Worm (Caenorhabditis elegans) whole organism, young adult: ENCODE data around the gene nlp-59.

Experiments used
- B0019.2 ChIP-seq: fragments of 200-800 bp; sonication (Bioruptor generic); conservative IDR thresholded peaks from 2 replicates; pipeline ENCODE4 v1.3.6; 2022; ENCODE audit warnings: missing genetic modification reagents, missing genetic modification characterization, missing compliant biosample characterization
- B0261.1 ChIP-seq: sonication (generic microtip); optimal IDR thresholded peaks from 2 replicates; lab custom pipeline; 2016; ENCODE audit warnings: mild to moderate bottlenecking, missing genetic modification characterization, moderate library complexity, missing compliant biosample characterization
- B0336.3 ChIP-seq: fragments of 200-800 bp; sonication (Bioruptor generic); IDR thresholded peaks from 2 replicates; pipeline ENCODE4 v1.3.6; 2022; ENCODE audit warnings: missing genetic modification characterization, missing compliant biosample characterization
- C17E4.6 ChIP-seq: fragments of 200-800 bp; sonication (Bioruptor generic); IDR thresholded peaks from 2 replicates; pipeline ENCODE4 v1.3.6; 2022; ENCODE audit warnings: missing genetic modification reagents, missing genetic modification characterization, missing compliant biosample characterization
- F39B2.1 ChIP-seq: fragments of 200-800 bp; sonication (Bioruptor generic); IDR thresholded peaks from 2 replicates; pipeline ENCODE4 v1.3.6; 2022; ENCODE audit warnings: missing genetic modification reagents, missing genetic modification characterization, missing compliant biosample characterization
- F55B11.4 ChIP-seq: sonication (generic microtip); optimal IDR thresholded peaks from 2 replicates; lab custom pipeline; 2016; ENCODE audit warnings: missing compliant biosample characterization, missing genetic modification characterization, borderline replicate concordance; ENCODE audit not compliant: insufficient read depth
- F57A8.1 ChIP-seq: fragments of 200-800 bp; sonication (Bioruptor generic); optimal IDR thresholded peaks from 2 replicates; lab custom pipeline; 2018; ENCODE audit warnings: mild to moderate bottlenecking, missing genetic modification characterization, moderate library complexity, missing compliant biosample characterization
- K11D2.4 ChIP-seq: fragments of 200-800 bp; sonication (Bioruptor generic); IDR thresholded peaks from 2 replicates; pipeline ENCODE4 v1.3.6; 2022; ENCODE audit warnings: missing genetic modification reagents, missing genetic modification characterization, missing compliant biosample characterization
- Y53F4B.3 ChIP-seq: fragments of 200-800 bp; sonication (Bioruptor generic); IDR thresholded peaks from 2 replicates; pipeline ENCODE4 v1.3.6; 2022; ENCODE audit warnings: missing genetic modification reagents, missing genetic modification characterization, missing compliant biosample characterization
- Y53G8AR.9 ChIP-seq: fragments of 200-800 bp; sonication (Bioruptor generic); conservative IDR thresholded peaks from 2 replicates; pipeline ENCODE4 v1.3.6; 2022; ENCODE audit warnings: missing genetic modification reagents, missing genetic modification characterization, missing compliant biosample characterization
- Y56A3A.18 ChIP-seq: fragments of 200-800 bp; sonication (Bioruptor generic); IDR thresholded peaks from 2 replicates; pipeline ENCODE4 v1.3.6; 2022; ENCODE audit warnings: missing genetic modification reagents, missing genetic modification characterization, missing compliant biosample characterization
- Y67H2A.10 ChIP-seq: fragments of 200-800 bp; sonication (Bioruptor generic); conservative IDR thresholded peaks from 2 replicates; pipeline ENCODE4 v1.3.6; 2022; ENCODE audit warnings: missing genetic modification reagents, missing genetic modification characterization, missing compliant biosample characterization
- Y79H2A.3 ChIP-seq: fragments of 200-800 bp; sonication (Bioruptor generic); conservative IDR thresholded peaks from 2 replicates; pipeline ENCODE4 v1.3.6; 2022; ENCODE audit warnings: missing genetic modification reagents, missing genetic modification characterization, missing compliant biosample characterization
- akir-1 ChIP-seq: fragments of 200-800 bp; sonication (Bioruptor generic); optimal IDR thresholded peaks from 2 replicates; lab custom pipeline; 2018; ENCODE audit warnings: mild to moderate bottlenecking, missing genetic modification characterization, moderate library complexity, missing compliant biosample characterization
- aptf-2 ChIP-seq: fragments of 200-800 bp; sonication (Bioruptor generic); conservative IDR thresholded peaks from 2 replicates; pipeline ENCODE4 v1.3.6; 2022; ENCODE audit warnings: missing genetic modification reagents, missing genetic modification characterization, missing compliant biosample characterization
- atf-7 ChIP-seq: sonication (generic microtip); optimal IDR thresholded peaks from 2 replicates; lab custom pipeline; 2017; ENCODE audit warnings: mild to moderate bottlenecking, missing genetic modification characterization, missing compliant biosample characterization
- ccch-3 ChIP-seq: fragments of 200-800 bp; sonication (Bioruptor generic); optimal IDR thresholded peaks from 2 replicates; lab custom pipeline; 2018; ENCODE audit warnings: mild to moderate bottlenecking, missing genetic modification characterization, missing compliant biosample characterization
- cebp-1 ChIP-seq, 2 experiments: fragments of 200-800 bp in 1 of 2; sonication (Bioruptor generic) in 1 of 2; sonication (generic microtip) in 1 of 2; IDR thresholded peaks in 1 of 2; optimal IDR thresholded peaks in 1 of 2; 2 replicates each; pipeline versions ENCODE4 v1.3.6 to Lab custom; 2017 to 2022; ENCODE audit warnings: missing compliant biosample characterization in 2 of 2, missing genetic modification characterization in 2 of 2, mild to moderate bottlenecking in 1 of 2, missing genetic modification reagents in 1 of 2, moderate library complexity in 1 of 2
- ceh-100 ChIP-seq: fragments of 200-800 bp; sonication (Bioruptor generic); IDR thresholded peaks from 2 replicates; pipeline ENCODE4 v1.3.6; 2022; ENCODE audit warnings: missing genetic modification reagents, missing genetic modification characterization, missing compliant biosample characterization
- ceh-40 ChIP-seq: fragments of 200-800 bp; sonication (Bioruptor generic); IDR thresholded peaks from 2 replicates; pipeline ENCODE4 v1.3.6; 2022; ENCODE audit warnings: missing genetic modification characterization, missing compliant biosample characterization
- dox-1 ChIP-seq: fragments of 200-800 bp; sonication (Bioruptor generic); IDR thresholded peaks from 2 replicates; pipeline ENCODE4 v1.3.6; 2022; ENCODE audit warnings: missing genetic modification reagents, missing genetic modification characterization, missing compliant biosample characterization
- egl-44 ChIP-seq: fragments of 200-800 bp; sonication (Bioruptor generic); IDR thresholded peaks from 2 replicates; pipeline ENCODE4 v1.3.6; 2022; ENCODE audit warnings: missing genetic modification reagents, missing genetic modification characterization, missing compliant biosample characterization
- fkh-3 ChIP-seq: sonication (generic microtip); optimal IDR thresholded peaks from 2 replicates; lab custom pipeline; 2016; ENCODE audit warnings: mild to moderate bottlenecking, missing genetic modification characterization, missing compliant biosample characterization
- him-1 ChIP-seq: sonication (generic microtip); optimal IDR thresholded peaks from 2 replicates; lab custom pipeline; 2016; ENCODE audit warnings: missing genotype, missing genetic modification reagents, missing genetic modification characterization, missing compliant biosample characterization
- hlh-26 ChIP-seq: fragments of 200-800 bp; sonication (Bioruptor generic); conservative IDR thresholded peaks from 2 replicates; pipeline ENCODE4 v1.3.6; 2022; ENCODE audit warnings: missing genetic modification reagents, missing genetic modification characterization, missing compliant biosample characterization
- hmg-1.2 ChIP-seq: fragments of 200-800 bp; sonication (Bioruptor generic); IDR thresholded peaks from 2 replicates; pipeline ENCODE4 v1.3.6; 2022; ENCODE audit warnings: missing genetic modification reagents, missing genetic modification characterization, missing compliant biosample characterization
- hmg-20 ChIP-seq: fragments of 200-800 bp; sonication (Bioruptor generic); IDR thresholded peaks from 2 replicates; pipeline ENCODE4 v1.3.6; 2022; ENCODE audit warnings: missing genetic modification reagents, missing genetic modification characterization, missing compliant biosample characterization
- lsl-1 ChIP-seq: fragments of 200-800 bp; sonication (Bioruptor generic); optimal IDR thresholded peaks from 2 replicates; lab custom pipeline; 2018; ENCODE audit warnings: mild to moderate bottlenecking, missing genetic modification characterization, moderate library complexity, missing compliant biosample characterization
- madf-6 ChIP-seq: fragments of 200-800 bp; sonication (Bioruptor generic); IDR thresholded peaks from 2 replicates; pipeline ENCODE4 v1.3.6; 2022; ENCODE audit warnings: missing genetic modification reagents, missing genetic modification characterization, missing compliant biosample characterization
- mes-4 ChIP-seq: sonication (generic microtip); optimal IDR thresholded peaks from 2 replicates; lab custom pipeline; 2016; ENCODE audit warnings: missing genotype, missing genetic modification characterization, missing compliant biosample characterization
- nfya-2 ChIP-seq: fragments of 200-800 bp; sonication (Bioruptor generic); IDR thresholded peaks from 2 replicates; pipeline ENCODE4 v1.3.6; 2022; ENCODE audit warnings: missing genetic modification reagents, missing genetic modification characterization, missing compliant biosample characterization
- nfyb-1 ChIP-seq: fragments of 200-800 bp; sonication (Bioruptor generic); IDR thresholded peaks from 2 replicates; pipeline ENCODE4 v1.3.6; 2022; ENCODE audit warnings: missing genetic modification reagents, missing genetic modification characterization, missing compliant biosample characterization
- nhr-80 ChIP-seq: sonication (generic microtip); optimal IDR thresholded peaks from 2 replicates; lab custom pipeline; 2016; ENCODE audit warnings: missing genetic modification characterization, missing compliant biosample characterization
- pbrm-1 ChIP-seq: fragments of 200-800 bp; sonication (Bioruptor generic); IDR thresholded peaks from 2 replicates; pipeline ENCODE4 v1.3.6; 2022; ENCODE audit warnings: missing genetic modification reagents, missing genetic modification characterization, missing compliant biosample characterization
- repo-1 ChIP-seq: sonication (generic microtip); optimal IDR thresholded peaks from 2 replicates; lab custom pipeline; 2017; ENCODE audit warnings: mild to moderate bottlenecking, missing genetic modification characterization, missing compliant biosample characterization
- rpc-1 ChIP-seq, 2 experiments: fragments of 150-350 bp in 1 of 2; sonication (generic microtip) in 1 of 2; optimal IDR thresholded peaks; 2 replicates each; lab custom pipeline; 2014 to 2018; ENCODE audit warnings: missing biosample characterization in 1 of 2, missing genetic modification characterization in 1 of 2, missing genetic modification reagents in 1 of 2, missing genotype in 1 of 2
- snpc-1.3 ChIP-seq: sonication (generic microtip); optimal IDR thresholded peaks from 2 replicates; lab custom pipeline; 2017; ENCODE audit warnings: missing genetic modification characterization, mild to moderate bottlenecking, missing compliant biosample characterization, antibody characterized with exemption, moderate library complexity, missing genotype, missing genetic modification reagents; ENCODE audit not compliant: insufficient read depth
- sptf-2 ChIP-seq: fragments of 200-800 bp; sonication (Bioruptor generic); optimal IDR thresholded peaks from 2 replicates; lab custom pipeline; 2018; ENCODE audit warnings: mild to moderate bottlenecking, missing genetic modification characterization, missing compliant biosample characterization
- tbp1 ChIP-seq: fragments of 200-800 bp; sonication (Bioruptor generic); optimal IDR thresholded peaks from 2 replicates; lab custom pipeline; 2018; ENCODE audit warnings: mild to moderate bottlenecking, missing genetic modification characterization, missing compliant biosample characterization
- zfh-2 ChIP-seq: fragments of 200-800 bp; sonication (Bioruptor generic); conservative IDR thresholded peaks from 2 replicates; pipeline ENCODE4 v1.3.6; 2022; ENCODE audit warnings: missing genetic modification reagents, missing genetic modification characterization, missing compliant biosample characterization
- zim-3 ChIP-seq: sonication (generic microtip); optimal IDR thresholded peaks from 2 replicates; lab custom pipeline; 2017; ENCODE audit warnings: mild to moderate bottlenecking, missing genetic modification characterization, moderate library complexity, missing compliant biosample characterization
- ztf-18 ChIP-seq: sonication (generic microtip); optimal IDR thresholded peaks from 2 replicates; lab custom pipeline; 2016; ENCODE audit warnings: missing genotype, mild to moderate bottlenecking, missing genetic modification characterization, missing compliant biosample characterization
- ztf-22 ChIP-seq: fragments of 200-800 bp; sonication (Bioruptor generic); optimal IDR thresholded peaks from 2 replicates; lab custom pipeline; 2018; ENCODE audit warnings: mild to moderate bottlenecking, missing genetic modification characterization, moderate library complexity, missing compliant biosample characterization
- ztf-28 ChIP-seq: fragments of 200-800 bp; sonication (Bioruptor generic); IDR thresholded peaks from 2 replicates; pipeline ENCODE4 v1.3.6; 2022; ENCODE audit warnings: missing genetic modification reagents, missing genetic modification characterization, missing compliant biosample characterization

nlp-59 gene

DNA sequence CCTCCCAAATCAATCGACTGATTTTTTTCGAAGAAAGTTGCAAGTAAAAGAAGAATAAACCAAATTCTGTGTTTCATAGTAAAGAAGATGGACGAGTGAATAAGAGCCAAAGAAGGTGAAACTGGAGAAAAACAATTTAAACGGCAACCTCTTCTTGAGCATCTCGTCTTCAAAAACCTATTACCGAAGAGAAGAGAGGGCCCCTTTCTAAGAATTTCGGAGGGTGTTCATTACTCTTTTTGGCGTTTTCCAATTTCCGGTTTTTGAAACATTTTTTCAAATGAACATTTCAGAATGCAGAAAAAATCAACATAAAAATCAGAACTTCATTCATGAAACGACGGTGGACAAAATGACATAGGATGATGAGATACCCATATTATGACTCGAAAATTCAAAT, 40.3 kb downstream of the nlp-59 start, which contains the start of gene nmr-2:
TSS of gene nmr-2 (minus strand) at position 101 of the 400 bp plus-strand sequence.
- TF ChIP-seq pbrm-1 (GFP tag; lab: Robert Waterston, UW) (no peak), Y53G8AR.9 (no peak), hmg-1.2 (GFP tag; lab: Robert Waterston, UW) (no peak), hlh-26 (no peak), sptf-2 (GFP tag; lab: Kevin White, UChicago) (no peak), ceh-100 (GFP tag; lab: Robert Waterston, UW) (no peak), akir-1 (no peak), Y56A3A.18 (GFP tag; lab: Robert Waterston, UW) (no peak), mes-4 (tag; lab: Kevin White, UChicago) (no peak), fkh-3 (no peak), F55B11.4 (tag; lab: Kevin White, UChicago) (no peak), aptf-2 (GFP tag; lab: Robert Waterston, UW) (no peak), F57A8.1 (GFP tag; lab: Kevin White, UChicago) (no peak), atf-7 (no peak)

DNA sequence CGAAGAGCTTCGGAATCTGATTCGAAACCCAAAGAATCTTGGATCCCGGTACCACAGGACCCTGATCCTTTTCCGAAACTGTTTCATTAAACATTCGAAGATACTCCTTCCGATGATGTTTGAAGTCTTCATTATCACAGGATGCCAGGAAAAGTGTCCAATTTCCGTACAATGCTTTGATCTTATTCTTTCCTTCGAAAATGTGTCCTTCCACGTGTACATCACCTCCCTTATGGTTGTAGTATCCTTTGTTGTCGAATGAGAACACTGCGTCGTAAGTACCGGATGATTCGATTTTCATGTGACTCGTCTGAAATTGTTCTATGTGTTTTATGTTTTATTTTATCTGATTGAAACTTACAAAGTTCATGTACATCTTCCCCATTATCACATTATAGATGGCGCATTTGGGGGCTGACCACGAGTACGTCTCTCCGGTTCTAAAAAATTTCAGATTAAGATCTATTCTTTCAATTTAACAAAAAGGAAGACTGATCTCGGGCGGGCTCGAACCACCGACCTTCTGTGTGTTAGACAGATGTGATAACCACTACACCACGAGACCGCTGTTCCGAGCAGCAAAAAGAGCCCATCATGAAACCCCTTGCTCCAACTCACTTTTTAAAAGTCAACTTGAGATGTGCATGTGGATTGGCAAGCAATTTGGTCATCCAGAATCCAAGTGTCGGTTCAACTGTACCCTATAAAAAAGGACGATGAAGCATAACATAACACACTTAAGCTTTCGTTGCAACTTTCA, 41.5 kb downstream of the nlp-59 start:
- no peak for TF ChIP-seq nfya-2
- TF ChIP-seq cebp-1 (GFP tag; IDR thresholded peaks at IDR 0.05; lab: Robert Waterston, UW), result no peak
- TF ChIP-seq cebp-1 (tag; optimal IDR thresholded peaks at IDR 0.05; lab: Kevin White, UChicago), result peak; percentile 13
- 0 out of 2 replicates have a peak, but pooled peaks have one; percentile 38 for TF ChIP-seq B0336.3 (GFP tag; lab: Robert Waterston, UW)
- no peak for TF ChIP-seq egl-44 (GFP tag; lab: Robert Waterston, UW)
- TF ChIP-seq madf-6 (GFP tag; lab: Robert Waterston, UW), result 0 out of 2 replicates have a peak, but pooled peaks have one; percentile 34
- TF ChIP-seq Y67H2A.10 (GFP tag; lab: Robert Waterston, UW), result no peak
- no peak for TF ChIP-seq K11D2.4
- 0 out of 2 replicates have a peak, but pooled peaks have one; percentile 62 for TF ChIP-seq nfyb-1 (GFP tag; lab: Robert Waterston, UW)
- peak; percentile 76 for TF ChIP-seq B0261.1 (tag; lab: Kevin White, UChicago)
- TF ChIP-seq him-1, result peak; percentile 65
- no peak for TF ChIP-seq ccch-3 (GFP tag; lab: Kevin White, UChicago)
- TF ChIP-seq tbp1 (GFP tag; lab: Kevin White, UChicago), result peak; percentile 88
- 0 out of 2 replicates have a peak, but pooled peaks have one; percentile 6 for TF ChIP-seq B0019.2 (GFP tag; lab: Robert Waterston, UW)
- TF ChIP-seq dox-1, result 0 out of 2 replicates have a peak, but pooled peaks have one; percentile 29
- TF ChIP-seq hmg-20 (GFP tag; lab: Robert Waterston, UW), result no peak
- TF ChIP-seq ztf-22 (GFP tag; lab: Kevin White, UChicago), result no peak
- TF ChIP-seq pbrm-1 (GFP tag; lab: Robert Waterston, UW), result peak; percentile 45; the same call in 1 of the 2 replicates
- no peak for TF ChIP-seq zim-3 (tag; lab: Kevin White, UChicago)
- no peak for TF ChIP-seq C17E4.6 (GFP tag; lab: Robert Waterston, UW)
- TF ChIP-seq ceh-40 (GFP tag; lab: Robert Waterston, UW), result no peak
- peak; percentile 9 for TF ChIP-seq nhr-80 (tag; lab: Kevin White, UChicago)
- peak; percentile 45 for TF ChIP-seq ceh-100 (GFP tag; lab: Robert Waterston, UW)
- no peak for TF ChIP-seq ztf-18
- 0 out of 2 replicates have a peak, but pooled peaks have one; percentile 40 for TF ChIP-seq Y53F4B.3 (GFP tag; lab: Robert Waterston, UW)
- no peak for TF ChIP-seq F39B2.1 (GFP tag; lab: Robert Waterston, UW)
- peak; percentile 53 for TF ChIP-seq rpc-1 (optimal IDR thresholded peaks at IDR 0.05; lab: Kevin White, UChicago)
- TF ChIP-seq rpc-1 (tag; optimal IDR thresholded peaks at IDR 0.05; lab: Kevin White, UChicago), result peak; percentile 70
- TF ChIP-seq hmg-1.2 (GFP tag; lab: Robert Waterston, UW), result peak; percentile 46
- TF ChIP-seq zfh-2 (GFP tag; lab: Robert Waterston, UW), result no peak
- no peak for TF ChIP-seq snpc-1.3
- TF ChIP-seq lsl-1 (GFP tag; lab: Kevin White, UChicago), result peak; percentile 17
- no peak for TF ChIP-seq repo-1 (tag; lab: Kevin White, UChicago)
- TF ChIP-seq ztf-28 (GFP tag; lab: Robert Waterston, UW), result no peak
- 0 out of 2 replicates have a peak, but pooled peaks have one; percentile 31 for TF ChIP-seq Y79H2A.3 (GFP tag; lab: Robert Waterston, UW)
